Fruit fly (Drosophila melanogaster): ENCODE results near the gene CG42245.
A peak's percentile ranks its signal among the peaks of the same experiment; 100 is the strongest.

CG42245 gene

DNA sequence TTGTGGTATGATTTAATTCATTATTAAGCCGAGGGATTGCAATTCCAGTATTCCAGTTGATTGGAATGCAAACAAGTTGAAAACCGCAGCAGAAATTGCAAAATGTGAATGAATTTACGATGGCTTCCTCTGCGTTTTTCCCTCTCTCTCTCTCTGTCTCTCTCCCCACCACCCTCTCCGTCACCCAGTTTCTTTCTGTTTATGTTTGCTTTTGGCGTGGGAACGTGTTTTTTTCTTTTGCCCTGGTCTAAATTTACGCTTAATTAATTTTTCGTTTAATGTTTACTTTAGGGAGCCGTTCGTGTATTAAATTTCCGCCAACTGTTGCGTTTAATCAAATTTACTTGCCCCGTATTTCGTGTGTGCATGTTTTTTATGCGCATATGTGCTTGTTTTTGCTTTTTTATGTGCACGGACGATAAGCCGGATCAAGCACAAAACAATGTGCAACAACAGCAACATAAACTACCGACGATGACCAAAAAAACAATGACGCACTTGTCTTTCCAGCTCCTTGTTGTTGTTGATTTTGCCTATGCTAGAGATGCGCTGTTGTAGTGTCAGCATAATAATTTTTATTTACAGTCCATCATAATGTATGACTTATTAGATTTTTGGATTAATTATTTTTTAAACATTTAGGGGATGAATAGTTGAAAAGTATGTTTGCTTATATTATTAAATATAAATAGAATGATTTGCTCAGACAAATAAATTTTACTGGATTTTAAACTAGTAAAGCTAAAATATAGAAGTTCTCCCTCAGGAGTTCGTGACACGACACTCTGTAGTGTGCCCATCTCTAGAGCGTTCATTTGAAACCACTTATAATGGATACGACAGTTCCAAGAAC, 41.4 kb upstream of the CG42245 start (continued):
- TF ChIP-seq gt (GFP tag; IDR thresholded peaks at IDR 0.05) (no peak), Hsf (GFP tag; optimal IDR thresholded peaks at IDR 0.05) (peak; percentile 46), ara (GFP tag; IDR thresholded peaks at IDR 0.05) (no peak), Dbx (GFP tag; IDR thresholded peaks at IDR 0.05) (peak; percentile 80; the same call in 2 of the 3 replicates)

DNA sequence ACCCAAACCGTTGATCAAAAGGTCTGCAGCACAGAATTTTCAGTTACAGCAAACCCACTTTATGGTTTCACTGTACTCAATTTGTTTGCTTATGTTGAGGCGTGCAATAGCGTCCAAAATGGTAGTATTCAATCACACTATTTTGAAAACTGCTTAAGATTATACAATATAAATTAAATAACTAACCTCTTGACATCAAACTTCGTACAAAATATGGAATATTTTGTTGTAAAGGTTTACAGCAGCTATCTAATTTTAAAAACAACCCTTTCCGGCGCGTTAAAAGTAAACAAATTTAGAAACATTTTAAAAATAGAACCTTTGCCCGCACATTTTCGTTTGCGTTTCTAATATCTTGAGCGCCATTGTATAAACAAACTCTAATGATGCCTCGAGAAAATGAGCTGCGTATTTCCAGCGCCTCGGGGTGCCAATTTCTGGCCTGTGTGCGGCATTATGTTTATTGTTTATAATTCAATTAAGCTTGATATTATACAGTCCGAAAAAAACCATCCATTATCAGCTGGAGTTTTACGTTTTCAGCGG, 40.7 kb upstream of the CG42245 start:
- TF ChIP-seq CG12104 (GFP tag; optimal IDR thresholded peaks at IDR 0.05) (no peak), CG31441 (GFP tag; IDR thresholded peaks at IDR 0.05) (peak; percentile 68), CG32772 (GFP tag; IDR thresholded peaks at IDR 0.05) (no peak), pzg (GFP tag; optimal IDR thresholded peaks at IDR 0.05) (no peak), Hmr (GFP tag; optimal IDR thresholded peaks at IDR 0.05) (no peak), CG12942 (GFP tag; optimal IDR thresholded peaks at IDR 0.05) (no peak), Xrp1 (GFP tag; IDR thresholded peaks at IDR 0.05) (peak; percentile 22), CG8765 (GFP tag; IDR thresholded peaks at IDR 0.05) (no peak), CG14710 (tag; optimal IDR thresholded peaks at IDR 0.05) (peak; percentile 1), CG11695 (GFP tag; IDR thresholded peaks at IDR 0.05) (peak; percentile 13; the same call in 2 of the 3 replicates), nom (GFP tag; optimal IDR thresholded peaks at IDR 0.05) (no peak), CG12659 (GFP tag; optimal IDR thresholded peaks at IDR 0.05) (no peak), CG18262 (tag; optimal IDR thresholded peaks at IDR 0.05) (peak; percentile 68), CG13624 (GFP tag; optimal IDR thresholded peaks at IDR 0.05) (no peak), Rfx (GFP tag; IDR thresholded peaks at IDR 0.05) (no peak; the same call in 1 of the 2 replicates), CG2678 (tag; optimal IDR thresholded peaks at IDR 0.05) (peak; percentile 27), CG5245 (GFP tag; optimal IDR thresholded peaks at IDR 0.05) (peak; percentile 1), CG16779 (GFP tag; IDR thresholded peaks at IDR 0.05) (no peak), CG3065 (GFP tag; optimal IDR thresholded peaks at IDR 0.05) (no peak), pros (GFP tag; optimal IDR thresholded peaks at IDR 0.05) (peak; percentile 19), Fer1 (GFP tag; optimal IDR thresholded peaks at IDR 0.05) (no peak), CG12391 (tag; optimal IDR thresholded peaks at IDR 0.05) (peak; percentile 2), Ets97D (GFP tag; optimal IDR thresholded peaks at IDR 0.05) (no peak), dan (GFP tag; IDR thresholded peaks at IDR 0.05) (no peak), CG2712 (tag; optimal IDR thresholded peaks at IDR 0.05) (peak; percentile 40), Nf-YA (GFP tag; IDR thresholded peaks at IDR 0.05) (no peak), az2 (GFP tag; optimal IDR thresholded peaks at IDR 0.05) (peak; percentile 18), row (GFP tag; IDR thresholded peaks at IDR 0.05) (0 out of 3 replicates have a peak, but pooled peaks have one; percentile 5), Sox100B (GFP tag; optimal IDR thresholded peaks at IDR 0.05) (peak; percentile 3), oc (tag; optimal IDR thresholded peaks at IDR 0.05) (no peak), CG8924 (tag; optimal IDR thresholded peaks at IDR 0.05) (peak; percentile 34), D (optimal IDR thresholded peaks at IDR 0.05) (no peak), D (GFP tag; optimal IDR thresholded peaks at IDR 0.05) (peak; percentile 11), CG14860 (GFP tag; IDR thresholded peaks at IDR 0.05; ENCODE audit: partially characterized antibody) (no peak), CG9609 (GFP tag; optimal IDR thresholded peaks at IDR 0.05) (no peak), CG5953 (GFP tag; IDR thresholded peaks at IDR 0.05) (no peak), nerfin-2 (GFP tag; IDR thresholded peaks at IDR 0.05; ENCODE audit: partially characterized antibody) (no peak), bowl (GFP tag; IDR thresholded peaks at IDR 0.05) (no peak), fru (optimal IDR thresholded peaks at IDR 0.05) (no peak), wor (GFP tag; IDR thresholded peaks at IDR 0.05) (no peak), sens-2 (GFP tag; IDR thresholded peaks at IDR 0.05) (no peak), Meics (GFP tag; optimal IDR thresholded peaks at IDR 0.05) (peak; percentile 23), Oli (tag; optimal IDR thresholded peaks at IDR 0.05) (no peak), CG9437 (GFP tag; optimal IDR thresholded peaks at IDR 0.05) (peak; percentile 24)
